Worm (Caenorhabditis elegans) whole organism, L4 larva: ENCODE measurements around the gene C01G10.9.

Source experiments
- cey-2 ChIP-seq: sonication (generic microtip); optimal IDR thresholded peaks from 3 replicates; lab custom pipeline; 2017; ENCODE audit warnings: missing genetic modification characterization, mild to moderate bottlenecking, missing compliant biosample characterization, antibody characterized with exemption, borderline replicate concordance; ENCODE audit not compliant: insufficient read depth
- nhr-48 ChIP-seq: sonication (generic microtip); optimal IDR thresholded peaks from 2 replicates; lab custom pipeline; 2016; ENCODE audit warnings: mild to moderate bottlenecking, missing genetic modification characterization, missing compliant biosample characterization
- nhr-77 ChIP-seq: fragments of 150-350 bp; optimal IDR thresholded peaks from 2 replicates; lab custom pipeline; 2014; ENCODE audit warnings: missing biosample characterization, missing genetic modification characterization
- ztf-11 ChIP-seq: fragments of 150-350 bp; optimal IDR thresholded peaks from 2 replicates; lab custom pipeline; 2014; ENCODE audit warnings: missing biosample characterization, missing genetic modification characterization

DNA sequence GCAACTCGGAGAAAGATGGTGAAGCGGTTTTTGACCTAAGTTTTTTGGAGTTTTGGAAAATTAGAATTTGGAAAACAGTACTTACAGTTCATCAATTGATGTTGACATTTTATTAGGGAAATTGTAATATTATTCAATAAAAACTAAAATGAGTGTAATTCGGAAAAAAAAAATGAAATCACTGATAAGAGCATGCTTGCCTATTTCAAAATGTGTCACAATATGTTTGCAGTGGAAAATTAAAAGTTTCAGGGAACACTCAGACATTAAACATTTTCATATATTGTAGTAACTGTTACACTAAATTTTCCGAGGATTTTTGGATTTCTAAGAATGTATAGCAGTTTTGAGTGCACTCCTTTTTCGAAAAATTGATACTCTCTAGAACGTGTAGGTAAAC, 30.0 kb upstream of the C01G10.9 start, which contains the start of the genes fbxa-82 and C25D7.5:
- TF ChIP-seq ztf-11 (tag; lab: Kevin White, UChicago) (no peak), nhr-48 (tag; lab: Kevin White, UChicago) (no peak), nhr-77 (peak; percentile 57), cey-2 (tag; lab: Kevin White, UChicago) (no peak)
